Worm (Caenorhabditis elegans) whole organism, L3 larva: Measurements from ENCODE around the gene chtb-3.

Experiments used
- ama-1 ChIP-seq: fragments of 150-350 bp; optimal IDR thresholded peaks from 2 replicates; lab custom pipeline; 2018
- ceh-28 ChIP-seq: fragments of 150-350 bp; optimal IDR thresholded peaks from 2 replicates; lab custom pipeline; 2014; ENCODE audit warnings: missing biosample characterization, missing genetic modification reagents, missing genetic modification characterization
- ceh-82 ChIP-seq: fragments of 150-350 bp; optimal IDR thresholded peaks from 2 replicates; lab custom pipeline; 2014; ENCODE audit warnings: missing biosample characterization, missing genetic modification characterization
- daf-12 ChIP-seq: fragments of 150-350 bp; optimal IDR thresholded peaks from 2 replicates; lab custom pipeline; 2014; ENCODE audit warnings: missing biosample characterization, missing genetic modification reagents, missing genetic modification characterization
- elt-1 ChIP-seq: fragments of 150-350 bp; optimal IDR thresholded peaks from 2 replicates; lab custom pipeline; 2014; ENCODE audit warnings: missing biosample characterization, missing genetic modification characterization
- elt-2 ChIP-seq: sonication (generic microtip); optimal IDR thresholded peaks from 2 replicates; lab custom pipeline; 2016; ENCODE audit warnings: missing genetic modification reagents, mild to moderate bottlenecking, missing genetic modification characterization, missing compliant biosample characterization
- elt-3 ChIP-seq, 3 experiments: fragments of 150-350 bp in 1 of 3; sonication (generic microtip) in 2 of 3; optimal IDR thresholded peaks; 2 replicates in 2 of 3; 4 replicates in 1 of 3; lab custom pipeline; 2014 to 2017; ENCODE audit warnings: missing biosample characterization in 3 of 3, missing genetic modification characterization in 3 of 3
- fkh-10 ChIP-seq: sonication (generic microtip); optimal IDR thresholded peaks from 2 replicates; lab custom pipeline; 2017; ENCODE audit warnings: missing biosample characterization, missing genetic modification reagents, missing genetic modification characterization
- fkh-2 ChIP-seq: fragments of 150-350 bp; optimal IDR thresholded peaks from 2 replicates; lab custom pipeline; 2014; ENCODE audit warnings: missing biosample characterization, missing genetic modification reagents, missing genetic modification characterization
- fos-1 ChIP-seq: fragments of 150-350 bp; optimal IDR thresholded peaks from 2 replicates; lab custom pipeline; 2014; ENCODE audit warnings: missing biosample characterization, missing genetic modification characterization
- hmg-11 ChIP-seq: sonication (generic microtip); optimal IDR thresholded peaks from 2 replicates; lab custom pipeline; 2016; ENCODE audit warnings: missing genetic modification characterization, missing compliant biosample characterization
- jun-1 ChIP-seq: fragments of 150-350 bp; optimal IDR thresholded peaks from 2 replicates; lab custom pipeline; 2014; ENCODE audit warnings: missing biosample characterization, missing genetic modification reagents, missing genetic modification characterization
- lin-15B ChIP-seq: fragments of 150-350 bp; optimal IDR thresholded peaks from 2 replicates; lab custom pipeline; 2014; ENCODE audit warnings: missing biosample characterization, missing genetic modification characterization
- lsy-12 ChIP-seq: sonication (generic microtip); optimal IDR thresholded peaks from 2 replicates; lab custom pipeline; 2016; ENCODE audit warnings: mild to moderate bottlenecking, missing genetic modification characterization, missing compliant biosample characterization
- mdl-1 ChIP-seq: fragments of 150-350 bp; optimal IDR thresholded peaks from 2 replicates; lab custom pipeline; 2014; ENCODE audit warnings: missing biosample characterization, missing genetic modification characterization
- mml-1 ChIP-seq: fragments of 150-350 bp; sonication (generic microtip); optimal IDR thresholded peaks from 3 replicates; lab custom pipeline; 2014; ENCODE audit warnings: missing biosample characterization, missing genetic modification characterization
- nfya-1 ChIP-seq: sonication (generic microtip); optimal IDR thresholded peaks from 2 replicates; lab custom pipeline; 2017; ENCODE audit warnings: missing genetic modification characterization, mild to moderate bottlenecking, missing compliant biosample characterization, antibody characterized with exemption, moderate library complexity; ENCODE audit not compliant: insufficient read depth
- nhr-11 ChIP-seq: fragments of 150-350 bp; optimal IDR thresholded peaks from 2 replicates; lab custom pipeline; 2014; ENCODE audit warnings: missing biosample characterization, missing genetic modification characterization
- nhr-12 ChIP-seq: fragments of 150-350 bp; optimal IDR thresholded peaks from 2 replicates; lab custom pipeline; 2014; ENCODE audit warnings: missing biosample characterization, missing genetic modification characterization
- nhr-23 ChIP-seq: fragments of 150-350 bp; optimal IDR thresholded peaks from 2 replicates; lab custom pipeline; 2014; ENCODE audit warnings: missing biosample characterization, missing genetic modification reagents, missing genetic modification characterization
- nhr-237 ChIP-seq: fragments of 150-350 bp; optimal IDR thresholded peaks from 2 replicates; lab custom pipeline; 2014; ENCODE audit warnings: missing biosample characterization, missing genetic modification characterization
- nhr-25 ChIP-seq: sonication (generic microtip); optimal IDR thresholded peaks from 2 replicates; lab custom pipeline; 2017; ENCODE audit warnings: missing biosample characterization, missing genetic modification characterization
- nhr-28 ChIP-seq: fragments of 150-350 bp; optimal IDR thresholded peaks from 2 replicates; lab custom pipeline; 2014; ENCODE audit warnings: missing biosample characterization, missing genetic modification characterization
- nhr-43 ChIP-seq: sonication (generic microtip); optimal IDR thresholded peaks from 2 replicates; lab custom pipeline; 2016; ENCODE audit warnings: mild to moderate bottlenecking, missing genetic modification characterization, missing compliant biosample characterization; ENCODE audit not compliant: poor library complexity, severe bottlenecking
- nhr-67 ChIP-seq: fragments of 150-350 bp; optimal IDR thresholded peaks from 2 replicates; lab custom pipeline; 2014; ENCODE audit warnings: missing biosample characterization, missing genetic modification characterization
- nhr-77 ChIP-seq: fragments of 150-350 bp; optimal IDR thresholded peaks from 2 replicates; lab custom pipeline; 2014; ENCODE audit warnings: missing biosample characterization, missing genetic modification characterization
- pha-4 ChIP-seq: fragments of 150-350 bp; optimal IDR thresholded peaks from 2 replicates; lab custom pipeline; 2014; ENCODE audit warnings: missing biosample characterization, missing genetic modification reagents, missing genetic modification characterization
- pqm-1 ChIP-seq: fragments of 150-350 bp; optimal IDR thresholded peaks from 2 replicates; lab custom pipeline; 2017; ENCODE audit warnings: missing biosample characterization, missing genetic modification characterization, inconsistent platforms
- sea-2 ChIP-seq: fragments of 150-350 bp; sonication (generic microtip); optimal IDR thresholded peaks from 4 replicates; lab custom pipeline; 2014; ENCODE audit warnings: missing biosample characterization, missing genetic modification reagents, missing genetic modification characterization
- skn-1 ChIP-seq: fragments of 150-350 bp; optimal IDR thresholded peaks from 2 replicates; lab custom pipeline; 2014; ENCODE audit warnings: missing biosample characterization, missing genetic modification characterization
- snpc-4 ChIP-seq: fragments of 150-350 bp; optimal IDR thresholded peaks from 2 replicates; lab custom pipeline; 2014; ENCODE audit warnings: missing biosample characterization, missing genetic modification characterization
- unc-62 ChIP-seq: fragments of 150-350 bp; sonication (generic microtip); optimal IDR thresholded peaks from 4 replicates; lab custom pipeline; 2014; ENCODE audit warnings: missing biosample characterization, missing genetic modification reagents, missing genetic modification characterization
- ztf-11 ChIP-seq: fragments of 150-350 bp; optimal IDR thresholded peaks from 2 replicates; lab custom pipeline; 2014; ENCODE audit warnings: missing biosample characterization, missing genetic modification characterization

chtb-3 gene

DNA sequence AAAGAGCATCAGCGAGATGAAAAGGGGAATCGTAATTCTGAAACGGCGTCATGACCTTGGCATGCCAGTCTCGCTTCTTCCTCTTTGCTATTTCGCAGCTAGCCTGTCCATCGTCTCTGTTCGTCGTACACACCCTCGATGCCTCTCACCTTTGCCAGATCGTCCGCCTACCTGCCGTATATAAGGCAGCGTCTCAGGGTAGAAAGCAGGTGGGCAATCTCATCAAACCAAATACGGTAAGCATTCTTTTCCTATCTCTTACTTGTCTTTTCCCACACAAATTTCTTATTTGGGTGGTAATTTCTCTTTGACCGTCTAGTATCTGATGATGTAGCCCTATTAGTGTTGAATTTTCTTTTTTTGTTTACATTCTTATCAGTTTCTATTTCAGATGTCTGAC is 39.8 kb downstream of the chtb-3 start, which contains the start of gene col-166:
TSS of gene col-166 (plus strand) at position 392 of the 400 bp plus-strand sequence.
- TF ChIP-seq daf-12 (tag; lab: Kevin White, UChicago) (no peak), nhr-43 (peak; percentile 43), nhr-25 (peak; percentile 92), ama-1 (lab: Kevin White, UChicago) (peak; percentile 53), unc-62 (no peak), lin-15B (tag; lab: Kevin White, UChicago) (no peak), mml-1 (tag; lab: Kevin White, UChicago) (no peak)

DNA sequence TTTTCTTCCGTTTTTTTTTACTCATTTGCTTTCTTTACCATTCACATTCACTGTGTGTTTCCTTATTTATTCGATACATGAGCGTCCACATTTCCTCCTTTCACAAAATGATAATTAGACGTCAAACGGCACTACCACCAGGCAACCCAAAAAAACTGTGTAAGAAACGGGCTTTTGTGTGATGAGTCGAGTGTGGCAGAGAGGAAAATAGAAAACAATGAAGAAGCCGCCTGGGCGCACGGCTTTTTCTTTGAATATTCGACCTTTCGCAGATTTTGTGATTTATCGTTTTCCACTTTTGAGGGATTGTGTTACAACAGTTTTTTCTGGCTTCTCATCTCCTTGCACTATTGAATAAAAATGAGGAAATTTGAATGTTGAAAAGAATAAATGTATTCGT is 41.1 kb downstream of the chtb-3 start:
- TF ChIP-seq nfya-1 (peak; percentile 13), nhr-28 (tag; lab: Kevin White, UChicago) (no peak), ama-1 (lab: Kevin White, UChicago) (peak; percentile 15), snpc-4 (tag; lab: Kevin White, UChicago) (no peak), nhr-25 (peak; percentile 68)

ce11 chrX:6277252-6277651 is 42.2 kb downstream of the chtb-3 start:
- TF ChIP-seq nhr-237 (tag; lab: Kevin White, UChicago), result no peak
- TF ChIP-seq elt-1, result peak; percentile 53
- peak; percentile 18 for TF ChIP-seq nhr-23
- no peak for TF ChIP-seq sea-2
- peak; percentile 93 for TF ChIP-seq nhr-25

DNA sequence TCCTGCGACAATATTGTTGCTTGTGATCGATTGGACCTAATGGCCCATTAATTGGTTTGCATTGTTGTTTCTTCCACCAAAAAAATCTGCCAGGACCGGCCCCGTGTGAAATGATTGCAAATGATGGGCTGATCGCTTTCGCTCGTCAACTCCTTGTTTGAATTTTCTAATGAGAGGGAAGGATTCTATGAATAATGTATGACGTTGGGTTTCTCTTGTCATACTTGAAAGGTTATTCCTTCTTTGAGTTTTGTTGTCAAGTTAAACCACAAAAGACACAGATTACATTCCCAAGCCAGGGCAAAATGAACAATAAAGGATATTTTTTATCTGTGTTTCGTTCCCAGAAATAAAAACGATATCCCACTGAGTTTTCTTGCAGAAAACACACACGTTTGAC is 42.7 kb downstream of the chtb-3 start:
- no peak for TF ChIP-seq ztf-11 (tag; lab: Kevin White, UChicago)
- TF ChIP-seq ceh-28 (tag; lab: Kevin White, UChicago), result no peak
- TF ChIP-seq elt-2 (tag; lab: Kevin White, UChicago), result no peak
- TF ChIP-seq mdl-1 (tag; lab: Kevin White, UChicago), result no peak
- TF ChIP-seq nhr-67, result no peak
- TF ChIP-seq nhr-43, result no peak
- no peak for TF ChIP-seq nhr-12 (tag; lab: Kevin White, UChicago)
- TF ChIP-seq ama-1 (lab: Kevin White, UChicago), result no peak
- TF ChIP-seq nhr-11 (tag; lab: Kevin White, UChicago), result no peak
- no peak for TF ChIP-seq nfya-1
- TF ChIP-seq fkh-10 (GFP tag; lab: Kevin White, UChicago), result no peak

DNA sequence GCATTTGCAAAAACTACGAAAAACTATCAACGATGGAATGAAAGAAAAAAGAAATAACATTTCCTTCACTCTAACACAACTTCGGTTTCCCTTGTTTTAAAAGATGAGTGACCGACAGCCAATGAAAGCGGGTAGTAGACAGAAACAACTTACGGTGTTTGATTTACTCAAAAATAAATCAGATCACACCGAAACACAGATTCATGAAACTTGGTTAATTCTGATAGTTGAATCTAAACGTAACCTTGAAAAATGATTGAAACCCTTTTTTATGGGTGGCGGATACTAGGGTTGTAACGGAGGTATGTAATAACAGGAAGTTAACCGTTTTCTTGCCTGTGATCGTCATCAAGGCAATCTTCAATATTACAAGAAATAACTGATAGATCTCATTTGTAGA is 44.1 kb downstream of the chtb-3 start:
- TF ChIP-seq mdl-1 (tag; lab: Kevin White, UChicago) (no peak), elt-1 (no peak), nhr-23 (peak; percentile 16), nfya-1 (peak; percentile 8), fkh-2 (tag; lab: Kevin White, UChicago) (no peak), ama-1 (lab: Kevin White, UChicago) (no peak), fos-1 (tag; lab: Kevin White, UChicago) (no peak), nhr-25 (peak; percentile 72), nhr-77 (tag; lab: Kevin White, UChicago) (no peak)
- TF ChIP-seq, all 47 proteins: peak for 3

- TF ChIP-seq elt-1 (no peak), elt-2 (tag; lab: Kevin White, UChicago) (peak; percentile 80), nhr-25 (no peak), pha-4 (tag; lab: Kevin White, UChicago) (peak; percentile 27), jun-1 (tag; lab: Kevin White, UChicago) (peak; percentile 27), skn-1 (peak; percentile 61), pqm-1 (tag; lab: Kevin White, UChicago) (peak; percentile 83)
Observed at ce11 chrX:6274270-6274669, 45.2 kb downstream of the chtb-3 start.

ce11 chrX:6273772-6274171 is 45.7 kb downstream of the chtb-3 start:
- TF ChIP-seq daf-12 (tag; lab: Kevin White, UChicago) (no peak), snpc-4 (tag; lab: Kevin White, UChicago) (no peak), elt-3 (tag; optimal IDR thresholded peaks at IDR 0.05; lab: Kevin White, UChicago) (no peak), hmg-11 (tag; lab: Kevin White, UChicago) (no peak), ztf-11 (tag; lab: Kevin White, UChicago) (no peak), ceh-82 (tag; lab: Kevin White, UChicago) (no peak), lsy-12 (tag; lab: Kevin White, UChicago) (no peak), nhr-25 (no peak), pqm-1 (tag; lab: Kevin White, UChicago) (no peak)
